Worm (Caenorhabditis elegans): ENCODE results near the gene C18A11.4.

The C18A11.4 gene

ce11 chrX:8052055-8052454 lies 6.7 kb downstream of the C18A11.4 start:
- TF ChIP-seq lin-11 (tag; optimal IDR thresholded peaks at IDR 0.05) (no peak), R02D3.7 (tag; optimal IDR thresholded peaks at IDR 0.05) (no peak), snpc-4 (tag; optimal IDR thresholded peaks at IDR 0.05) (no peak), elt-3 (tag; optimal IDR thresholded peaks at IDR 0.05) (no peak), mdl-1 (tag; optimal IDR thresholded peaks at IDR 0.05) (no peak), mbf-1 (tag; optimal IDR thresholded peaks at IDR 0.05) (no peak), Y55F3AM.14 (GFP tag; optimal IDR thresholded peaks at IDR 0.05) (no peak), lin-13 (GFP tag; optimal IDR thresholded peaks at IDR 0.05) (no peak)

- TF ChIP-seq nhr-129 (tag; optimal IDR thresholded peaks at IDR 0.05) (peak; percentile 30), F13H6.1 (tag; optimal IDR thresholded peaks at IDR 0.05) (peak; percentile 80), lsy-2 (tag; optimal IDR thresholded peaks at IDR 0.05) (peak in 1 of 2 experiments; percentile 39), fos-1 (tag; optimal IDR thresholded peaks at IDR 0.05) (no peak), sma-9 (GFP tag; optimal IDR thresholded peaks at IDR 0.05) (peak; percentile 48), sma-9 (tag; optimal IDR thresholded peaks at IDR 0.05) (no peak)
Measured at ce11 chrX:8053008-8053441, 7.7 kb downstream of the C18A11.4 start.

- TF ChIP-seq nhr-77 (tag; optimal IDR thresholded peaks at IDR 0.05) (no peak), alr-1 (tag; optimal IDR thresholded peaks at IDR 0.05) (no peak), mdl-1 (tag; optimal IDR thresholded peaks at IDR 0.05) (no peak), sma-9 (GFP tag; optimal IDR thresholded peaks at IDR 0.05) (no peak), sma-9 (tag; optimal IDR thresholded peaks at IDR 0.05) (no peak), skn-1 (tag; optimal IDR thresholded peaks at IDR 0.05) (no peak), C34F6.9 (tag; optimal IDR thresholded peaks at IDR 0.05) (no peak), unc-39 (tag; optimal IDR thresholded peaks at IDR 0.05) (no peak), ama-1 (optimal IDR thresholded peaks at IDR 0.05) (no peak), mab-5 (tag; optimal IDR thresholded peaks at IDR 0.05) (no peak), blmp-1 (tag; optimal IDR thresholded peaks at IDR 0.05; ENCODE audit: insufficient read depth) (no peak)
Measured at ce11 chrX:8054478-8054877, 9.2 kb downstream of the C18A11.4 start.

- TF ChIP-seq C34F6.9 (tag; optimal IDR thresholded peaks at IDR 0.05) (peak; percentile 64), dmd-4 (tag; optimal IDR thresholded peaks at IDR 0.05) (no peak), mdl-1 (tag; optimal IDR thresholded peaks at IDR 0.05) (no peak), unc-55 (GFP tag; optimal IDR thresholded peaks at IDR 0.05) (peak; percentile 25)
Measured at ce11 chrX:8057791-8058270, 12.5 kb downstream of the C18A11.4 start, which contains the start of gene dim-1. dim-1 (minus strand) TSS chrX:8058220.

ce11 chrX:8059999-8060398 lies 14.7 kb downstream of the C18A11.4 start:
- no peak for TF ChIP-seq sem-4 (tag; optimal IDR thresholded peaks at IDR 0.05)
- TF ChIP-seq ama-1 (optimal IDR thresholded peaks at IDR 0.05), result no peak
- TF ChIP-seq mdl-1 (tag; optimal IDR thresholded peaks at IDR 0.05), result no peak
- TF ChIP-seq egl-27 (tag; optimal IDR thresholded peaks at IDR 0.05), result no peak
- no peak for TF ChIP-seq nhr-21 (tag; optimal IDR thresholded peaks at IDR 0.05)
- TF ChIP-seq elt-3 (tag; optimal IDR thresholded peaks at IDR 0.05), result no peak
- no peak for TF ChIP-seq lin-11 (tag; optimal IDR thresholded peaks at IDR 0.05)
- TF ChIP-seq lsy-2 (tag; optimal IDR thresholded peaks at IDR 0.05), result no peak
- no peak for TF ChIP-seq elt-1 (tag; optimal IDR thresholded peaks at IDR 0.05)
- TF ChIP-seq nhr-11 (tag; optimal IDR thresholded peaks at IDR 0.05), result no peak
- TF ChIP-seq sma-9 (GFP tag; optimal IDR thresholded peaks at IDR 0.05), result no peak
- TF ChIP-seq sma-9 (tag; optimal IDR thresholded peaks at IDR 0.05), result no peak
- no peak for TF ChIP-seq nhr-77 (tag; optimal IDR thresholded peaks at IDR 0.05)
- no peak for TF ChIP-seq C34F6.9 (tag; optimal IDR thresholded peaks at IDR 0.05)
- no peak for TF ChIP-seq unc-55 (GFP tag; optimal IDR thresholded peaks at IDR 0.05)
- no peak for TF ChIP-seq aly-2 (tag; optimal IDR thresholded peaks at IDR 0.05)

ce11 chrX:8060823-8061222 lies 15.5 kb downstream of the C18A11.4 start, which contains the start of gene C18A11.3:
C18A11.3 (plus strand) TSS chrX:8061123.
- no peak for TF ChIP-seq nhr-12 (tag; optimal IDR thresholded peaks at IDR 0.05)
- no peak for TF ChIP-seq dmd-4 (tag; optimal IDR thresholded peaks at IDR 0.05)
- TF ChIP-seq fos-1 (tag; optimal IDR thresholded peaks at IDR 0.05), result peak; percentile 24

All from whole organism, L2 larva.